Worm (Caenorhabditis elegans) whole organism, L3 larva: ENCODE data around the gene cnt-2.
A peak's percentile ranks its signal among the peaks of the same experiment; 100 is the strongest.

Experiments
- lin-15B ChIP-seq: fragments of 150-350 bp; optimal IDR thresholded peaks from 2 replicates; lab custom pipeline; 2014; ENCODE audit warnings: missing biosample characterization, missing genetic modification characterization
- nfya-1 ChIP-seq: sonication (generic microtip); optimal IDR thresholded peaks from 2 replicates; lab custom pipeline; 2017; ENCODE audit warnings: missing genetic modification characterization, mild to moderate bottlenecking, missing compliant biosample characterization, antibody characterized with exemption, moderate library complexity; ENCODE audit not compliant: insufficient read depth
- nhr-12 ChIP-seq: fragments of 150-350 bp; optimal IDR thresholded peaks from 2 replicates; lab custom pipeline; 2014; ENCODE audit warnings: missing biosample characterization, missing genetic modification characterization
- nhr-28 ChIP-seq: fragments of 150-350 bp; optimal IDR thresholded peaks from 2 replicates; lab custom pipeline; 2014; ENCODE audit warnings: missing biosample characterization, missing genetic modification characterization
- skn-1 ChIP-seq: fragments of 150-350 bp; optimal IDR thresholded peaks from 2 replicates; lab custom pipeline; 2014; ENCODE audit warnings: missing biosample characterization, missing genetic modification characterization

DNA sequence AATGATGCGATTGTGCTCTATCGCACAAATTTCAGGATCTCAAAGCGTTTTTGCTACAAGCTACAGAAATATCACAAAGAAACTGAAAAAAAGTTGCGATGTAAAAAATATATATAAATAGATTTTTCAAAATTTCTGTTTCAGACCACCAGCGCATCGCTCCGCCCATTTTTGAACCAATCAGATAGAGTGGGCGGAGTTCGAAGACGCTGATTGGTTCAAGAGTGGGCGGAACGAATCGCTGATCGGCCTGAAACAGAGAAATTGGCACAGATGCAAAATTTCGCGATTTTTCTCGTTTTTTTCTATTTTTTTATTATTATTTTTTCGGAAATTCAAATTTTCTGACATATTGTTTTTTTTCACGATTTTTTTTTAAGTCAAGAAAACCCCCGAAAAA is 48.0 kb downstream of the cnt-2 start:
- no peak for TF ChIP-seq skn-1 (tag; lab: Kevin White, UChicago)
- TF ChIP-seq lin-15B (tag; lab: Kevin White, UChicago), result no peak
- peak; percentile 86 for TF ChIP-seq nfya-1 (tag; lab: Kevin White, UChicago)
- no peak for TF ChIP-seq nhr-28 (tag; lab: Kevin White, UChicago)
- TF ChIP-seq nhr-12 (tag; lab: Kevin White, UChicago), result no peak
